Worm (Caenorhabditis elegans): ENCODE results near the gene tag-314.

ce11 chrV:10383950-10384349, 44.6 kb downstream of the tag-314 start, which contains the start of gene spe-10:
- TF ChIP-seq med-1 (GFP tag; optimal IDR thresholded peaks at IDR 0.05; ENCODE audit: insufficient read depth) (no peak), ztf-23 (GFP tag; IDR thresholded peaks at IDR 0.05) (no peak), tab-1 (GFP tag; IDR thresholded peaks at IDR 0.05) (no peak), flt-1 (GFP tag; IDR thresholded peaks at IDR 0.05) (no peak), T22C8.4 (GFP tag; IDR thresholded peaks at IDR 0.05) (no peak), ztf-29 (GFP tag; IDR thresholded peaks at IDR 0.05) (no peak), cog-1 (tag; optimal IDR thresholded peaks at IDR 0.05) (no peak), klf-2 (GFP tag; conservative IDR thresholded peaks at IDR 0.05) (no peak), ref-1 (GFP tag; conservative IDR thresholded peaks at IDR 0.05) (no peak)

Measured in whole organism, midembryonic.